Fruit fly (Drosophila melanogaster): ENCODE results near the gene Gapvd1.
A peak's percentile ranks its signal among the peaks of the same experiment; 100 is the strongest.

The Gapvd1 gene

dm6 chrX:11351351-11351750, 26.2 kb downstream of the Gapvd1 start (continued):
- peak; percentile 93 for TF ChIP-seq CG14050 (GFP tag; IDR thresholded peaks at IDR 0.05)
- TF ChIP-seq jigr1 (GFP tag; IDR thresholded peaks at IDR 0.05) = peak; percentile 90
- TF ChIP-seq CG3847 (GFP tag; IDR thresholded peaks at IDR 0.05) = peak; percentile 93
- peak; percentile 78 for TF ChIP-seq CG6765 (GFP tag; optimal IDR thresholded peaks at IDR 0.05)
- TF ChIP-seq CG34224 (GFP tag; IDR thresholded peaks at IDR 0.05; ENCODE audit: partially characterized antibody) = no peak
- TF ChIP-seq NC2β (GFP tag; optimal IDR thresholded peaks at IDR 0.05) = peak; percentile 88
- TF ChIP-seq luna (GFP tag; optimal IDR thresholded peaks at IDR 0.05) = peak; percentile 73
- peak; percentile 80 for TF ChIP-seq CG15011 (GFP tag; optimal IDR thresholded peaks at IDR 0.05)
- peak; percentile 18 for TF ChIP-seq pzg (GFP tag; optimal IDR thresholded peaks at IDR 0.05)
- TF ChIP-seq Lhr (GFP tag; optimal IDR thresholded peaks at IDR 0.05) = peak; percentile 79
- TF ChIP-seq Atf6 (GFP tag; IDR thresholded peaks at IDR 0.05) = peak; percentile 92
- TF ChIP-seq otp (GFP tag; IDR thresholded peaks at IDR 0.05) = peak; percentile 95
- peak; percentile 72; the same call in 1 of the 2 replicates for TF ChIP-seq CkIIα-i1 (GFP tag; IDR thresholded peaks at IDR 0.05)
- peak; percentile 86 for TF ChIP-seq Asciz (GFP tag; optimal IDR thresholded peaks at IDR 0.05)
- TF ChIP-seq CG13424 (tag; optimal IDR thresholded peaks at IDR 0.05) = peak; percentile 92
- TF ChIP-seq ind (GFP tag; optimal IDR thresholded peaks at IDR 0.05) = peak; percentile 97
- peak; percentile 80 for TF ChIP-seq D19A (tag; optimal IDR thresholded peaks at IDR 0.05)
- TF ChIP-seq dmrt11E (tag; optimal IDR thresholded peaks at IDR 0.05) = peak; percentile 87
- TF ChIP-seq bigmax (GFP tag; optimal IDR thresholded peaks at IDR 0.05) = peak; percentile 41
- TF ChIP-seq CG8944 (GFP tag; optimal IDR thresholded peaks at IDR 0.05) = peak; percentile 92
- TF ChIP-seq CG17568 (GFP tag; optimal IDR thresholded peaks at IDR 0.05) = no peak
- TF ChIP-seq CG7556 (GFP tag; optimal IDR thresholded peaks at IDR 0.05) = peak; percentile 87
- TF ChIP-seq bowl (GFP tag; IDR thresholded peaks at IDR 0.05) = peak; percentile 91
- peak; percentile 97 for TF ChIP-seq Antp (GFP tag; optimal IDR thresholded peaks at IDR 0.05)
- peak in 1 of 2 experiments; percentile 81 for TF ChIP-seq Eip74EF (GFP tag; optimal IDR thresholded peaks at IDR 0.05)
- peak; percentile 96 for TF ChIP-seq Mrtf (GFP tag; IDR thresholded peaks at IDR 0.05)
- peak; percentile 81 for TF ChIP-seq scrt (GFP tag; optimal IDR thresholded peaks at IDR 0.05)
- peak; percentile 95 for TF ChIP-seq CG17359 (tag; optimal IDR thresholded peaks at IDR 0.05)
- TF ChIP-seq trh (GFP tag; optimal IDR thresholded peaks at IDR 0.05) = peak; percentile 80
- TF ChIP-seq CG6791 (GFP tag; IDR thresholded peaks at IDR 0.05; ENCODE audit: partially characterized antibody) = no peak
- TF ChIP-seq CG42726 (GFP tag; IDR thresholded peaks at IDR 0.05; ENCODE audit: partially characterized antibody) = no peak
- no peak for TF ChIP-seq BEAF-32 (GFP tag; optimal IDR thresholded peaks at IDR 0.05)
- peak; percentile 92 for TF ChIP-seq CG3726 (GFP tag; IDR thresholded peaks at IDR 0.05)
- TF ChIP-seq p53 (GFP tag; optimal IDR thresholded peaks at IDR 0.05) = peak; percentile 77
- TF ChIP-seq btn (GFP tag; optimal IDR thresholded peaks at IDR 0.05) = peak; percentile 89
- TF ChIP-seq Med (GFP tag) = peak; percentile 99
- TF ChIP-seq run (tag; optimal IDR thresholded peaks at IDR 0.05) = peak; percentile 69
- no peak for TF ChIP-seq pan (optimal IDR thresholded peaks at IDR 0.05)
- peak in 1 of 2 experiments; percentile 96 for TF ChIP-seq pan (GFP tag; optimal IDR thresholded peaks at IDR 0.05 in 1 of 2, IDR thresholded peaks at IDR 0.05 in 1 of 2)
- TF ChIP-seq slou (GFP tag; optimal IDR thresholded peaks at IDR 0.05) = peak; percentile 74
- TF ChIP-seq Xrp1 (GFP tag; IDR thresholded peaks at IDR 0.05) = peak; percentile 94
- no peak for TF ChIP-seq inv (GFP tag; IDR thresholded peaks at IDR 0.05; ENCODE audit: partially characterized antibody)
- TF ChIP-seq CG6254 (GFP tag; optimal IDR thresholded peaks at IDR 0.05) = peak; percentile 81
- peak; percentile 78 for TF ChIP-seq Poxn (GFP tag; IDR thresholded peaks at IDR 0.05)
- TF ChIP-seq CG18764 (GFP tag; optimal IDR thresholded peaks at IDR 0.05) = peak; percentile 90
- peak; percentile 93 for TF ChIP-seq CG9817 (tag; optimal IDR thresholded peaks at IDR 0.05)

All from whole organism, embryonic.